Worm (Caenorhabditis elegans): ENCODE data around the gene F02E8.4.

ce11 chrX:4466218-4466617, 12.3 kb downstream of the F02E8.4 start, which contains the start of gene nmur-3:
- TF ChIP-seq nhr-90 (tag; optimal IDR thresholded peaks at IDR 0.05) (no peak), gei-17 (GFP tag; optimal IDR thresholded peaks at IDR 0.05) (no peak), F49E8.2 (tag; optimal IDR thresholded peaks at IDR 0.05; ENCODE audit: insufficient read depth) (no peak), nhr-120 (GFP tag; IDR thresholded peaks at IDR 0.05) (no peak), madf-8 (GFP tag; conservative IDR thresholded peaks at IDR 0.05) (no peak), xnd-1 (tag; optimal IDR thresholded peaks at IDR 0.05) (no peak), ceh-58 (GFP tag; IDR thresholded peaks at IDR 0.05) (no peak)
